Worm (Caenorhabditis elegans): ENCODE measurements around the gene srn-1.

The srn-1 gene

ce11 chrV:6302465-6302864 lies 16.2 kb upstream of the srn-1 start:
- TF ChIP-seq him-1 (tag; optimal IDR thresholded peaks at IDR 0.05): no peak
- no peak for TF ChIP-seq dao-5 (tag; optimal IDR thresholded peaks at IDR 0.05)
- TF ChIP-seq W03F9.2 (tag; optimal IDR thresholded peaks at IDR 0.05): no peak

ce11 chrV:6301046-6301445 lies 14.8 kb upstream of the srn-1 start:
- TF ChIP-seq dao-5 (tag; optimal IDR thresholded peaks at IDR 0.05) (no peak), W03F9.2 (tag; optimal IDR thresholded peaks at IDR 0.05) (no peak), him-1 (tag; optimal IDR thresholded peaks at IDR 0.05) (no peak)

ce11 chrV:6292401-6292800 lies 6.2 kb upstream of the srn-1 start, which contains the start of gene K12B6.9:
Gene K12B6.9, minus strand, starts transcription at chrV:6292666.
- TF ChIP-seq him-1 (tag; optimal IDR thresholded peaks at IDR 0.05) (no peak), W03F9.2 (tag; optimal IDR thresholded peaks at IDR 0.05) (no peak), dao-5 (tag; optimal IDR thresholded peaks at IDR 0.05) (no peak)

- TF ChIP-seq him-1 (tag; optimal IDR thresholded peaks at IDR 0.05) (no peak), dao-5 (tag; optimal IDR thresholded peaks at IDR 0.05) (no peak), W03F9.2 (tag; optimal IDR thresholded peaks at IDR 0.05) (no peak)
Measured at ce11 chrV:6291301-6291700, 5.1 kb upstream of the srn-1 start.

ce11 chrV:6288607-6289006 lies 2.4 kb upstream of the srn-1 start, which contains the start of gene K12B6.11:
Gene K12B6.11, plus strand, starts transcription at chrV:6288907.
- no peak for TF ChIP-seq him-1 (tag; optimal IDR thresholded peaks at IDR 0.05)
- no peak for TF ChIP-seq W03F9.2 (tag; optimal IDR thresholded peaks at IDR 0.05)
- TF ChIP-seq dao-5 (tag; optimal IDR thresholded peaks at IDR 0.05): no peak

ce11 chrV:6281175-6281574 lies 5.1 kb downstream of the srn-1 start, which contains the start of the genes K12B6.4 and spe-49:
Gene K12B6.4, minus strand, starts transcription at chrV:6281275.
Gene spe-49, plus strand, starts transcription at chrV:6281359.
- no peak for TF ChIP-seq him-1 (tag; optimal IDR thresholded peaks at IDR 0.05)
- no peak for TF ChIP-seq W03F9.2 (tag; optimal IDR thresholded peaks at IDR 0.05)
- TF ChIP-seq dao-5 (tag; optimal IDR thresholded peaks at IDR 0.05): no peak

- TF ChIP-seq dao-5 (tag; optimal IDR thresholded peaks at IDR 0.05): no peak
- no peak for TF ChIP-seq him-1 (tag; optimal IDR thresholded peaks at IDR 0.05)
- no peak for TF ChIP-seq W03F9.2 (tag; optimal IDR thresholded peaks at IDR 0.05)
Measured at ce11 chrV:6280067-6280466, 6.2 kb downstream of the srn-1 start.

- TF ChIP-seq dao-5 (tag; optimal IDR thresholded peaks at IDR 0.05): no peak
- no peak for TF ChIP-seq him-1 (tag; optimal IDR thresholded peaks at IDR 0.05)
- TF ChIP-seq W03F9.2 (tag; optimal IDR thresholded peaks at IDR 0.05): no peak
Measured at ce11 chrV:6278117-6279081, 7.8 kb downstream of the srn-1 start, which contains the start of gene fil-2. Gene fil-2, plus strand, starts transcription at chrV:6279031.

ce11 chrV:6277178-6277834 lies 8.9 kb downstream of the srn-1 start:
- TF ChIP-seq dao-5 (tag; optimal IDR thresholded peaks at IDR 0.05) (no peak), W03F9.2 (tag; optimal IDR thresholded peaks at IDR 0.05) (no peak), him-1 (tag; optimal IDR thresholded peaks at IDR 0.05) (no peak)

- no peak for TF ChIP-seq W03F9.2 (tag; optimal IDR thresholded peaks at IDR 0.05)
- no peak for TF ChIP-seq dao-5 (tag; optimal IDR thresholded peaks at IDR 0.05)
- TF ChIP-seq him-1 (tag; optimal IDR thresholded peaks at IDR 0.05): no peak
Measured at ce11 chrV:6276205-6276604, 10.0 kb downstream of the srn-1 start, which contains the start of gene F31F7.1. Gene F31F7.1, plus strand, starts transcription at chrV:6276439.

ce11 chrV:6275209-6275608 lies 11.0 kb downstream of the srn-1 start:
- TF ChIP-seq dao-5 (tag; optimal IDR thresholded peaks at IDR 0.05) (no peak), him-1 (tag; optimal IDR thresholded peaks at IDR 0.05) (no peak), W03F9.2 (tag; optimal IDR thresholded peaks at IDR 0.05) (no peak)

ce11 chrV:6270552-6270951 lies 15.7 kb downstream of the srn-1 start, which contains the start of gene F31F7.2:
Gene F31F7.2, plus strand, starts transcription at chrV:6270852.
- TF ChIP-seq W03F9.2 (tag; optimal IDR thresholded peaks at IDR 0.05) (no peak), him-1 (tag; optimal IDR thresholded peaks at IDR 0.05) (no peak), dao-5 (tag; optimal IDR thresholded peaks at IDR 0.05) (no peak)

- no peak for TF ChIP-seq him-1 (tag; optimal IDR thresholded peaks at IDR 0.05)
- TF ChIP-seq W03F9.2 (tag; optimal IDR thresholded peaks at IDR 0.05): no peak
- TF ChIP-seq dao-5 (tag; optimal IDR thresholded peaks at IDR 0.05): no peak
Measured at ce11 chrV:6270097-6270496, 16.1 kb downstream of the srn-1 start.

- TF ChIP-seq him-1 (tag; optimal IDR thresholded peaks at IDR 0.05) (no peak), W03F9.2 (tag; optimal IDR thresholded peaks at IDR 0.05) (no peak), dao-5 (tag; optimal IDR thresholded peaks at IDR 0.05) (no peak)
Measured at ce11 chrV:6268961-6269360, 17.3 kb downstream of the srn-1 start.

Measured in whole organism, L4/young adult.